Fruit fly (Drosophila melanogaster) whole organism, prepupa: ENCODE results near the gene Trs23.

Experiments
- CG31627 ChIP-seq: fragments of 200-800 bp; sonication (Bioruptor generic); optimal IDR thresholded peaks from 3 replicates; lab custom pipeline; 2016; ENCODE audit warnings: missing biosample characterization, missing genetic modification characterization
- CG6854 ChIP-seq: fragments of 200-800 bp; sonication (Bioruptor generic); optimal IDR thresholded peaks from 2 replicates; lab custom pipeline; 2017; ENCODE audit warnings: missing biosample characterization, mild to moderate bottlenecking, missing genetic modification characterization
- Eip78C ChIP-seq: fragments of 200-800 bp; sonication (Bioruptor generic); peaks from one replicate; lab custom pipeline; 2016; ENCODE audit warnings: missing biosample characterization, missing genetic modification characterization
- Sox102F ChIP-seq: fragments of 200-800 bp; sonication (Bioruptor generic); optimal IDR thresholded peaks from 2 replicates; lab custom pipeline; 2016; ENCODE audit warnings: missing biosample characterization, mild to moderate bottlenecking, missing genetic modification characterization
- cyc ChIP-seq: fragments of 200-800 bp; sonication (Bioruptor generic); optimal IDR thresholded peaks from 3 replicates; lab custom pipeline; 2016; ENCODE audit warnings: missing biosample characterization, missing genetic modification characterization
- ss ChIP-seq, 2 experiments: fragments of 200-800 bp; sonication (Bioruptor generic); optimal IDR thresholded peaks; 2 replicates in 1 of 2; 3 replicates in 1 of 2; lab custom pipeline; 2017 to 2018; ENCODE audit warnings: mild to moderate bottlenecking in 2 of 2, missing biosample characterization in 2 of 2, missing genetic modification characterization in 2 of 2, moderate library complexity in 1 of 2

dm6 chr2L:8734998-8735397 is 49.0 kb downstream of the Trs23 start:
- TF ChIP-seq CG6854 (GFP tag; lab: Kevin White, UChicago) (no peak), Eip78C (GFP tag; lab: Kevin White, UChicago) (no peak), cyc (GFP tag; lab: Kevin White, UChicago) (no peak), Sox102F (GFP tag; lab: Kevin White, UChicago) (no peak), ss (GFP tag; optimal IDR thresholded peaks at IDR 0.05; lab: Kevin White, UChicago) (no peak), CG31627 (no peak)
